Worm (Caenorhabditis elegans): ENCODE measurements around the gene Y54G11A.17.

ce11 chrII:14361719-14362118 is 12.5 kb upstream of the Y54G11A.17 start, which contains the start of gene tebp-1:
- TF ChIP-seq Y53F4B.3 (GFP tag; IDR thresholded peaks at IDR 0.05) (no peak), nhr-179 (tag; optimal IDR thresholded peaks at IDR 0.05) (no peak), lin-35 (GFP tag; optimal IDR thresholded peaks at IDR 0.05) (no peak), C06A6.2 (GFP tag; conservative IDR thresholded peaks at IDR 0.05) (no peak), ama-1 (optimal IDR thresholded peaks at IDR 0.05) (no peak), ama-1 (GFP tag; optimal IDR thresholded peaks at IDR 0.05) (no peak)
